Fruit fly (Drosophila melanogaster) whole organism, wandering third instar larva: ENCODE data around the gene fbl.

Source experiments
- Abd-B ChIP-seq: fragments of >200 bp; optimal IDR thresholded peaks from 2 replicates; lab custom pipeline; 2017; ENCODE audit warnings: missing biosample characterization, missing genetic modification characterization
- CrebA ChIP-seq: fragments of 200-800 bp; sonication (Bioruptor generic); optimal IDR thresholded peaks from 2 replicates; lab custom pipeline; 2016; ENCODE audit warnings: missing biosample characterization, mild to moderate bottlenecking, missing genetic modification characterization, borderline replicate concordance
- Hnf4 ChIP-seq: fragments of 200-800 bp; sonication (Bioruptor generic); optimal IDR thresholded peaks from 2 replicates; lab custom pipeline; 2016; ENCODE audit warnings: missing biosample characterization, mild to moderate bottlenecking, missing genetic modification characterization
- Myc ChIP-seq: fragments of >200 bp; optimal IDR thresholded peaks from 2 replicates; lab custom pipeline; 2017
- brk ChIP-seq: fragments of 200-800 bp; sonication (Bioruptor generic); optimal IDR thresholded peaks from 2 replicates; lab custom pipeline; 2016; ENCODE audit warnings: missing biosample characterization, mild to moderate bottlenecking, missing genetic modification characterization
- h ChIP-seq: fragments of 200-800 bp; sonication (Bioruptor generic); optimal IDR thresholded peaks from 3 replicates; lab custom pipeline; 2016; ENCODE audit warnings: missing biosample characterization, mild to moderate bottlenecking, missing genetic modification characterization
- lola ChIP-seq: fragments of >200 bp; optimal IDR thresholded peaks from 2 replicates; lab custom pipeline; 2017; ENCODE audit warnings: missing biosample characterization, missing genetic modification characterization
- pan ChIP-seq: fragments of >200 bp; optimal IDR thresholded peaks from 2 replicates; lab custom pipeline; 2017
- psq ChIP-seq: fragments of 200-800 bp; sonication (Bioruptor generic); optimal IDR thresholded peaks from 3 replicates; lab custom pipeline; 2017; ENCODE audit warnings: missing biosample characterization, mild to moderate bottlenecking, missing genetic modification characterization, moderate library complexity
- sage ChIP-seq: fragments of 200-800 bp; sonication (Bioruptor generic); optimal IDR thresholded peaks from 2 replicates; lab custom pipeline; 2016; ENCODE audit warnings: missing biosample characterization, mild to moderate bottlenecking, missing genetic modification characterization
- usp ChIP-seq: fragments of >200 bp; optimal IDR thresholded peaks from 2 replicates; lab custom pipeline; 2017; ENCODE audit warnings: missing biosample characterization, missing genetic modification characterization

- TF ChIP-seq h (GFP tag; lab: Kevin White, UChicago) (peak; percentile 42), CrebA (no peak), lola (GFP tag; lab: Kevin White, UChicago) (no peak), brk (GFP tag; lab: Kevin White, UChicago) (no peak), pan (no peak), usp (no peak), psq (GFP tag; lab: Kevin White, UChicago) (peak; percentile 12), sage (GFP tag; lab: Kevin White, UChicago) (no peak), Hnf4 (no peak), Abd-B (GFP tag; lab: Kevin White, UChicago) (no peak), Myc (no peak)
These were observed 30.4 kb upstream of the fbl start for dm6 chr3L:20353726-20354332.
